Fruit fly (Drosophila melanogaster): Measurements from ENCODE around the gene ND-13B.

ND-13B gene

DNA sequence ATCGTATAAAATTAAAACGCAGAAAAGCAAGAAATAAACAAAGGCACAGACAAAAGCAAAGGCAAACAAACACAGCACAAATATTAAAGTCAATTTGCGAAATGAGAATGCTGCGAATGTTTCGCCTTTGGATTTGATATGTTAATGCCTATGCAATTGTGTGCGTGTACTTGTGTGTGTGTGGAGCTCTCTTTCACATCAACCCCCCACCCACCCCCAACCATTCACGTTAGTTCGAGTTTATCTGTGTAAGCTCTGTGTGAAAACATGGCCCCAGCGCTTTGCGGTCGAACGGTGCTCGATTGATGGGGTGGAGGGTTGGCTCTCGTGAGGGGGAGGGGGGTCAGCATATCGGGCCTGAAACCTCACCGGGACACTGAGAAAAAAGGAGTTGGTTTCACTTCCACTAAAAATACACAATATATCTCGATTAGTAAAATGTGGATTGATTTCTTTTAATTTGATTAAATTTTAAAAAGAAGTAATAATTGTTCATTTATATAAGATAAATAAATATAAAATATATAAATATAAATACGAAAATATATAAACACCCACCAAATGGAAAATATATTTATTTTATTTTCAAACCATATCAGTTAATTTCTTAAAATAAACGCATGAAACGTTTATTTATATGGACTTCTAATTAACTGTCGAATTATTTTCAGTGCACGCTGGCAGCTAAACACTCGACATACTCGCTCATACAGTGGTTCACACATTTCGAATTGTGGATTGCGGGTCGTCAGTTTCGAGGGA, 44.6 kb upstream of the ND-13B start (continued):
- TF ChIP-seq hbn (GFP tag; IDR thresholded peaks at IDR 0.05; ENCODE audit: partially characterized antibody) (no peak), CG9797 (GFP tag; optimal IDR thresholded peaks at IDR 0.05) (no peak), Sox102F (GFP tag; optimal IDR thresholded peaks at IDR 0.05) (peak; percentile 83), esg (GFP tag; conservative IDR thresholded peaks at IDR 0.05) (peak; percentile 65), cato (GFP tag; optimal IDR thresholded peaks at IDR 0.05; ENCODE audit: borderline replicate concordance) (peak; percentile 11), CG11398 (GFP tag; optimal IDR thresholded peaks at IDR 0.05) (no peak), CG33557 (GFP tag; optimal IDR thresholded peaks at IDR 0.05) (peak; percentile 60), Pdp1 (GFP tag; optimal IDR thresholded peaks at IDR 0.05) (peak in 1 of 2 experiments; percentile 26), tll (GFP tag; optimal IDR thresholded peaks at IDR 0.05) (no peak), ara (GFP tag; IDR thresholded peaks at IDR 0.05) (peak; percentile 40; the same call in 1 of the 2 replicates), YL-1 (GFP tag; optimal IDR thresholded peaks at IDR 0.05) (no peak), CG4617 (GFP tag; optimal IDR thresholded peaks at IDR 0.05; ENCODE audit: borderline replicate concordance) (no peak), maf-S (GFP tag; optimal IDR thresholded peaks at IDR 0.05) (no peak), CG15601 (tag; optimal IDR thresholded peaks at IDR 0.05) (peak; percentile 62), Nf-YC (tag; optimal IDR thresholded peaks at IDR 0.05) (peak; percentile 79), nom (GFP tag; optimal IDR thresholded peaks at IDR 0.05) (peak; percentile 50), luna (GFP tag; optimal IDR thresholded peaks at IDR 0.05) (no peak), jing (GFP tag; optimal IDR thresholded peaks at IDR 0.05) (peak; percentile 15), CG15073 (GFP tag; optimal IDR thresholded peaks at IDR 0.05) (no peak), CG32767 (GFP tag; IDR thresholded peaks at IDR 0.05) (peak; percentile 76), CG3065 (GFP tag; optimal IDR thresholded peaks at IDR 0.05) (peak; percentile 8), run (tag; optimal IDR thresholded peaks at IDR 0.05) (no peak), CG4707 (GFP tag; optimal IDR thresholded peaks at IDR 0.05) (no peak), CG16815 (GFP tag; optimal IDR thresholded peaks at IDR 0.05) (peak; percentile 50), Bteb2 (GFP tag; optimal IDR thresholded peaks at IDR 0.05) (no peak), eyg (GFP tag; optimal IDR thresholded peaks at IDR 0.05) (peak; percentile 2), CG17361 (GFP tag; IDR thresholded peaks at IDR 0.05) (peak; percentile 92), CG3281 (GFP tag; optimal IDR thresholded peaks at IDR 0.05) (peak; percentile 92), croc (GFP tag; conservative IDR thresholded peaks at IDR 0.05) (peak; percentile 61; the same call in 2 of the 3 replicates), gem (tag; optimal IDR thresholded peaks at IDR 0.05) (peak; percentile 93), Rx (GFP tag; IDR thresholded peaks at IDR 0.05) (peak; percentile 21), CG10565 (GFP tag; optimal IDR thresholded peaks at IDR 0.05) (no peak), Camta (GFP tag; optimal IDR thresholded peaks at IDR 0.05) (peak; percentile 2), da (GFP tag; optimal IDR thresholded peaks at IDR 0.05) (no peak), E2f2 (GFP tag; IDR thresholded peaks at IDR 0.05) (peak; percentile 52; the same call in 1 of the 2 replicates), Dip3 (GFP tag; optimal IDR thresholded peaks at IDR 0.05) (no peak), CG14710 (tag; optimal IDR thresholded peaks at IDR 0.05) (peak; percentile 92), sna (GFP tag; IDR thresholded peaks at IDR 0.05; ENCODE audit: partially characterized antibody) (no peak), gfzf (GFP tag; optimal IDR thresholded peaks at IDR 0.05) (no peak), Hand (GFP tag; optimal IDR thresholded peaks at IDR 0.05) (peak; percentile 68), seq (GFP tag; IDR thresholded peaks at IDR 0.05) (peak; percentile 31; the same call in 1 of the 2 replicates), Lpt (GFP tag; optimal IDR thresholded peaks at IDR 0.05) (no peak), ssp (GFP tag; IDR thresholded peaks at IDR 0.05) (peak; percentile 67), zen (tag; optimal IDR thresholded peaks at IDR 0.05) (peak; percentile 55), dm (GFP tag; optimal IDR thresholded peaks at IDR 0.05) (no peak), Drgx (GFP tag; IDR thresholded peaks at IDR 0.05) (peak; percentile 72), Poxn (GFP tag; IDR thresholded peaks at IDR 0.05) (peak; percentile 49), tup (GFP tag; optimal IDR thresholded peaks at IDR 0.05) (no peak), Dek (tag; optimal IDR thresholded peaks at IDR 0.05) (peak; percentile 77)
